Fruit fly (Drosophila melanogaster): ENCODE measurements around the gene CG3857.
A peak's percentile ranks its signal among the peaks of the same experiment; 100 is the strongest.

Gene CG3857

dm6 chrX:1908757-1909156 lies 31.1 kb downstream of the CG3857 start, which contains the start of the genes Edem1 and Rbcn-3B (continued):
- TF ChIP-seq CG15479 (GFP tag; optimal IDR thresholded peaks at IDR 0.05) (peak; percentile 23), ftz-f1 (GFP tag; optimal IDR thresholded peaks at IDR 0.05) (no peak), tx (GFP tag; optimal IDR thresholded peaks at IDR 0.05) (no peak), odd (GFP tag; optimal IDR thresholded peaks at IDR 0.05) (no peak), sim (GFP tag; IDR thresholded peaks at IDR 0.05) (no peak), Adf1 (GFP tag; IDR thresholded peaks at IDR 0.05) (no peak), CG12659 (GFP tag; optimal IDR thresholded peaks at IDR 0.05) (no peak), salm (tag; optimal IDR thresholded peaks at IDR 0.05) (no peak), CG7786 (GFP tag; optimal IDR thresholded peaks at IDR 0.05) (no peak), schlank (tag; optimal IDR thresholded peaks at IDR 0.05) (no peak), crp (GFP tag; optimal IDR thresholded peaks at IDR 0.05) (no peak), aop (GFP tag; IDR thresholded peaks at IDR 0.05) (no peak), pros (GFP tag; optimal IDR thresholded peaks at IDR 0.05) (no peak), ewg (GFP tag; optimal IDR thresholded peaks at IDR 0.05) (no peak), Drgx (GFP tag; IDR thresholded peaks at IDR 0.05) (peak; percentile 14; the same call in 1 of the 2 replicates), CG2116 (GFP tag; optimal IDR thresholded peaks at IDR 0.05) (peak; percentile 61), CG3995 (GFP tag; optimal IDR thresholded peaks at IDR 0.05) (peak; percentile 77), crol (GFP tag; IDR thresholded peaks at IDR 0.05) (peak; percentile 56; the same call in 1 of the 2 replicates), HLH4C (GFP tag; IDR thresholded peaks at IDR 0.05; ENCODE audit: partially characterized antibody) (0 out of 3 replicates have a peak, but pooled peaks have one; percentile 42), HHEX (GFP tag; optimal IDR thresholded peaks at IDR 0.05) (no peak), CG2202 (tag; optimal IDR thresholded peaks at IDR 0.05) (no peak), D19B (GFP tag; optimal IDR thresholded peaks at IDR 0.05) (no peak), Pdp1 (GFP tag; optimal IDR thresholded peaks at IDR 0.05) (peak in 1 of 2 experiments; percentile 33), Kr (GFP tag; optimal IDR thresholded peaks at IDR 0.05) (no peak), CG17359 (tag; optimal IDR thresholded peaks at IDR 0.05) (no peak), CG9797 (GFP tag; optimal IDR thresholded peaks at IDR 0.05) (no peak), Sry-δ (GFP tag; optimal IDR thresholded peaks at IDR 0.05) (peak; percentile 19), CG33213 (GFP tag; optimal IDR thresholded peaks at IDR 0.05) (no peak), CG17612 (GFP tag; IDR thresholded peaks at IDR 0.05) (no peak), HLH3B (GFP tag; IDR thresholded peaks at IDR 0.05) (no peak), otp (GFP tag; IDR thresholded peaks at IDR 0.05) (no peak), en (GFP tag; optimal IDR thresholded peaks at IDR 0.05) (no peak), CG2875 (GFP tag; optimal IDR thresholded peaks at IDR 0.05) (no peak), CkIIα-i1 (GFP tag; IDR thresholded peaks at IDR 0.05) (no peak), CG8388 (GFP tag; optimal IDR thresholded peaks at IDR 0.05) (no peak), zfh2 (GFP tag; optimal IDR thresholded peaks at IDR 0.05) (no peak), BEAF-32 (GFP tag; optimal IDR thresholded peaks at IDR 0.05) (peak; percentile 68), Awh (GFP tag; IDR thresholded peaks at IDR 0.05) (no peak), hbn (GFP tag; IDR thresholded peaks at IDR 0.05; ENCODE audit: partially characterized antibody) (peak; percentile 43), CG3838 (GFP tag; optimal IDR thresholded peaks at IDR 0.05) (no peak), knrl (GFP tag; IDR thresholded peaks at IDR 0.05; ENCODE audit: partially characterized antibody) (peak; percentile 49; the same call in 2 of the 3 replicates), nmo (GFP tag; optimal IDR thresholded peaks at IDR 0.05) (no peak), CG17186 (GFP tag; optimal IDR thresholded peaks at IDR 0.05) (no peak), NfI (GFP tag; optimal IDR thresholded peaks at IDR 0.05) (no peak), CG6791 (GFP tag; IDR thresholded peaks at IDR 0.05; ENCODE audit: partially characterized antibody) (peak; percentile 67; the same call in 2 of the 3 replicates), CG8924 (tag; optimal IDR thresholded peaks at IDR 0.05) (peak; percentile 9), Lhr (GFP tag; optimal IDR thresholded peaks at IDR 0.05) (no peak)

Measured in whole organism, embryonic.